Worm (Caenorhabditis elegans) whole organism, L1 larva: ENCODE measurements around the gene R10D12.10.

Experiments
- blmp-1 ChIP-seq: fragments of 150-350 bp; optimal IDR thresholded peaks from 2 replicates; lab custom pipeline; 2014; ENCODE audit warnings: missing biosample characterization, missing genetic modification characterization
- lsy-2 ChIP-seq, 2 experiments: fragments of 150-350 bp; optimal IDR thresholded peaks; 2 replicates each; lab custom pipeline; 2014; ENCODE audit warnings: missing biosample characterization in 2 of 2, missing genetic modification characterization in 2 of 2
- nhr-237 ChIP-seq: fragments of 150-350 bp; optimal IDR thresholded peaks from 2 replicates; lab custom pipeline; 2014; ENCODE audit warnings: missing biosample characterization, missing genetic modification characterization
- nhr-84 ChIP-seq: sonication (generic microtip); optimal IDR thresholded peaks from 2 replicates; lab custom pipeline; 2017; ENCODE audit warnings: missing biosample characterization, missing genetic modification characterization
- snpc-4 ChIP-seq: fragments of 150-350 bp; optimal IDR thresholded peaks from 2 replicates; lab custom pipeline; 2014; ENCODE audit warnings: missing biosample characterization, missing genetic modification characterization
- sptf-1 ChIP-seq: fragments of 150-350 bp; optimal IDR thresholded peaks from 2 replicates; lab custom pipeline; 2014; ENCODE audit warnings: missing biosample characterization, missing genetic modification characterization
- ztf-4 ChIP-seq: fragments of 150-350 bp; optimal IDR thresholded peaks from 2 replicates; lab custom pipeline; 2014; ENCODE audit warnings: missing biosample characterization, missing genetic modification characterization

DNA sequence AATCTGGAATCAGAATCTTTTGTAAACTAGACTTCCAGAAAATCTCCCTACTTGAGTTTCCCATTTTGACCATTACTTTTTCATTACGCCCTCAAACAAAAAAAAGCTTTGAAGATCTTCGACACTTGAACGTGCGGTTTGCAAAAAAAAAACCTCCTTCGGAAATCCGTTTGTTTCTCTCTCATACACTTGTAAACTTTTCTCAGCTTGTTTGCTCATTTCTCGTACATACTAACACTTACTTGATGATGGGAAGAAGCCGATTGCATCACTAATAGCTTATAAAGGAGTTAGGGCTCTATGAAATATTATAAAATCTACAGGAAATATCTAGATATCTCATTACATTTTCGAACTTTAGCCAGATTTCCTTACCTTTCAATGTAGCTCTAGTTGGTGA lies 43.8 kb upstream of the R10D12.10 start:
- TF ChIP-seq nhr-237 (no peak), lsy-2 (tag; optimal IDR thresholded peaks at IDR 0.05; lab: Kevin White, UChicago) (no peak), nhr-84 (tag; lab: Kevin White, UChicago) (no peak), sptf-1 (tag; lab: Kevin White, UChicago) (no peak), ztf-4 (tag; lab: Kevin White, UChicago) (no peak), snpc-4 (tag; lab: Kevin White, UChicago) (no peak), blmp-1 (tag; lab: Kevin White, UChicago) (no peak)
